Fruit fly (Drosophila melanogaster): ENCODE measurements around the gene Galt.

The Galt gene

DNA sequence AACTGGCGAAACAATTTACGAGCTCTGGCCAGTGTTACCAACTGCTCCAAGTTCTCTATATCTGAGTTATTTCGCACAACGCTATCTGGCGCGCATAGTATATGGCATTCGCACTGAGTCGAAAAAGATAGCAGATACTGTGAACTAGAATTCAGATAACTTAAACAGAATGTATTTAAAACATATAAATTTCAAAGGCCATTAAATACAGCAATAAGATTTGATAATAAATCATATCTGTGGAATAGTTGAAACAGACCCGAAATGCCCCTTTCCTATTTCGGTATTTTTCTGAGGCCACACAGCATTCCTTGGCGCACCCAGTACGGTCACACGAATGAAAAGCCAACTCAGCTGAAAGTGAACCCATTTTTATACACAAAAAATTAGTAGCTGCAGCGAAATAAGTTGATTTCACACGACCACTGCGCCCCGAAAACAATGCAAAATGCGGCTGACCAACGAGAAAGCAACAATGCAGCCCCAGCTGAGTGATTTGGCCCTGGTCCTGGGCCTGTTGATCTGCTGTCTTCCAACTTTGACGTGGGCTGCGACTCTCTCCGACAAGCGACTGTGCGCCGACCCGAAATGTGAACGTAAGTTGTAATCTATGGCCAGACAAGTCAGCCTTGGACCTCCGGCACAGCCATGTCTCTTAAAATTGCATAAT is 18.6 kb downstream of the Galt start, which contains the start of the genes CG31635 and Tango1 (continued):
- TF ChIP-seq Deaf1 (tag; optimal IDR thresholded peaks at IDR 0.05), result peak; percentile 72
- peak; percentile 89 for TF ChIP-seq MESR4 (GFP tag; optimal IDR thresholded peaks at IDR 0.05)
- TF ChIP-seq dmrt11E (tag; optimal IDR thresholded peaks at IDR 0.05), result peak; percentile 10
- no peak for TF ChIP-seq otp (GFP tag; IDR thresholded peaks at IDR 0.05)
- TF ChIP-seq Taf1 (GFP tag; IDR thresholded peaks at IDR 0.05), result no peak
- peak; percentile 89 for TF ChIP-seq pzg (GFP tag; optimal IDR thresholded peaks at IDR 0.05)
- TF ChIP-seq cad (GFP tag; optimal IDR thresholded peaks at IDR 0.05), result no peak
- TF ChIP-seq stwl (tag; optimal IDR thresholded peaks at IDR 0.05), result peak; percentile 66
- peak; percentile 81 for TF ChIP-seq CG14710 (tag; optimal IDR thresholded peaks at IDR 0.05)
- TF ChIP-seq CG30403 (GFP tag; optimal IDR thresholded peaks at IDR 0.05), result peak; percentile 30
- TF ChIP-seq CG17186 (GFP tag; optimal IDR thresholded peaks at IDR 0.05), result peak; percentile 92
- TF ChIP-seq Myb (GFP tag; optimal IDR thresholded peaks at IDR 0.05), result peak; percentile 30
- peak; percentile 33 for TF ChIP-seq CG2712 (tag; optimal IDR thresholded peaks at IDR 0.05)
- TF ChIP-seq CG13424 (tag; optimal IDR thresholded peaks at IDR 0.05), result peak; percentile 7
- no peak for TF ChIP-seq pan (optimal IDR thresholded peaks at IDR 0.05)
- TF ChIP-seq pan (GFP tag; optimal IDR thresholded peaks at IDR 0.05 in 1 of 2, IDR thresholded peaks at IDR 0.05 in 1 of 2), result peak in 1 of 2 experiments; percentile 12
- TF ChIP-seq vvl (GFP tag; IDR thresholded peaks at IDR 0.05), result peak; percentile 62
- TF ChIP-seq CG7928 (GFP tag; optimal IDR thresholded peaks at IDR 0.05), result peak; percentile 13
- no peak for TF ChIP-seq nerfin-2 (GFP tag; IDR thresholded peaks at IDR 0.05; ENCODE audit: partially characterized antibody)
- TF ChIP-seq CG7357 (GFP tag; IDR thresholded peaks at IDR 0.05), result peak; percentile 94
- TF ChIP-seq CG13624 (GFP tag; optimal IDR thresholded peaks at IDR 0.05), result peak; percentile 36
- TF ChIP-seq CG33213 (GFP tag; optimal IDR thresholded peaks at IDR 0.05), result peak; percentile 31
- TF ChIP-seq CG10565 (GFP tag; optimal IDR thresholded peaks at IDR 0.05), result no peak
- TF ChIP-seq Jarid2 (GFP tag; optimal IDR thresholded peaks at IDR 0.05), result no peak
- peak; percentile 24 for TF ChIP-seq CG8290 (GFP tag; optimal IDR thresholded peaks at IDR 0.05)
- no peak for TF ChIP-seq CG8290 (tag; optimal IDR thresholded peaks at IDR 0.05)
- peak; percentile 10 for TF ChIP-seq Xbp1 (GFP tag; optimal IDR thresholded peaks at IDR 0.05)
- peak in 1 of 2 experiments; percentile 72 for TF ChIP-seq crp (GFP tag; optimal IDR thresholded peaks at IDR 0.05)
- TF ChIP-seq peb (GFP tag; IDR thresholded peaks at IDR 0.05), result no peak
- TF ChIP-seq zen (tag; optimal IDR thresholded peaks at IDR 0.05), result peak; percentile 3
- peak in 1 of 2 experiments; percentile 12 for TF ChIP-seq chif (GFP tag; optimal IDR thresholded peaks at IDR 0.05)
- peak; percentile 61 for TF ChIP-seq YL-1 (GFP tag; optimal IDR thresholded peaks at IDR 0.05)
- no peak for TF ChIP-seq CG6791 (GFP tag; IDR thresholded peaks at IDR 0.05; ENCODE audit: partially characterized antibody)
- peak; percentile 65 for TF ChIP-seq Dp (GFP tag; optimal IDR thresholded peaks at IDR 0.05)
- TF ChIP-seq CG1529 (GFP tag; optimal IDR thresholded peaks at IDR 0.05), result no peak
- peak; percentile 28 for TF ChIP-seq HmgD (GFP tag; optimal IDR thresholded peaks at IDR 0.05)
- TF ChIP-seq CG9932 (GFP tag; IDR thresholded peaks at IDR 0.05), result 0 out of 2 replicates have a peak, but pooled peaks have one; percentile 40
- peak; percentile 2 for TF ChIP-seq CG12744 (GFP tag; optimal IDR thresholded peaks at IDR 0.05)
- 0 out of 2 replicates have a peak, but pooled peaks have one; percentile 24 for TF ChIP-seq Xrp1 (GFP tag; IDR thresholded peaks at IDR 0.05)
- peak; percentile 82 for TF ChIP-seq CG17802 (tag; optimal IDR thresholded peaks at IDR 0.05)
- TF ChIP-seq CG12155 (GFP tag; optimal IDR thresholded peaks at IDR 0.05), result peak; percentile 6
- TF ChIP-seq CG30020 (tag; optimal IDR thresholded peaks at IDR 0.05), result peak; percentile 56
- no peak for TF ChIP-seq pfk (GFP tag; optimal IDR thresholded peaks at IDR 0.05)
- TF ChIP-seq CG12391 (tag; optimal IDR thresholded peaks at IDR 0.05), result peak; percentile 50
- TF ChIP-seq jumu (GFP tag; optimal IDR thresholded peaks at IDR 0.05), result peak; percentile 24
- peak; percentile 75 for TF ChIP-seq Ets97D (GFP tag; optimal IDR thresholded peaks at IDR 0.05)
- peak; percentile 66 for TF ChIP-seq CG10267 (tag; optimal IDR thresholded peaks at IDR 0.05)
- TF ChIP-seq CG15601 (tag; optimal IDR thresholded peaks at IDR 0.05), result peak; percentile 18
- TF ChIP-seq E2f2 (GFP tag; IDR thresholded peaks at IDR 0.05), result peak; percentile 76
- TF ChIP-seq CG11085 (GFP tag; IDR thresholded peaks at IDR 0.05), result no peak

Measured in whole organism, embryonic.